Worm (Caenorhabditis elegans) whole organism, late embryonic: ENCODE results near the gene srr-9.

Experiments
- C08G9.2 ChIP-seq: sonication (generic microtip); optimal IDR thresholded peaks from 2 replicates; lab custom pipeline; 2016; ENCODE audit warnings: mild to moderate bottlenecking, missing genetic modification characterization, moderate library complexity, missing compliant biosample characterization
- F13H6.1 ChIP-seq: sonication (generic microtip); optimal IDR thresholded peaks from 2 replicates; lab custom pipeline; 2016; ENCODE audit warnings: missing genetic modification characterization, missing compliant biosample characterization
- K02D7.2 ChIP-seq: sonication (generic microtip); optimal IDR thresholded peaks from 2 replicates; lab custom pipeline; 2017; ENCODE audit warnings: mild to moderate bottlenecking, missing genetic modification characterization, missing compliant biosample characterization
- Y22D7AL.16 ChIP-seq: sonication (generic microtip); optimal IDR thresholded peaks from 2 replicates; lab custom pipeline; 2016; ENCODE audit warnings: missing genetic modification characterization, missing compliant biosample characterization
- ceh-14 ChIP-seq: sonication (generic microtip); optimal IDR thresholded peaks from 2 replicates; lab custom pipeline; 2016; ENCODE audit warnings: missing genotype, missing genetic modification characterization, missing compliant biosample characterization
- ceh-18 ChIP-seq: sonication (generic microtip); optimal IDR thresholded peaks from 2 replicates; lab custom pipeline; 2016; ENCODE audit warnings: missing genetic modification characterization, missing compliant biosample characterization
- ceh-2 ChIP-seq: sonication (generic microtip); optimal IDR thresholded peaks from 2 replicates; lab custom pipeline; 2016; ENCODE audit warnings: missing genotype, missing genetic modification characterization, missing compliant biosample characterization
- ceh-34 ChIP-seq: sonication (generic microtip); optimal IDR thresholded peaks from 2 replicates; lab custom pipeline; 2016; ENCODE audit warnings: mild to moderate bottlenecking, missing genetic modification characterization, missing compliant biosample characterization
- ceh-45 ChIP-seq: fragments of 200-800 bp; sonication (Bioruptor generic); IDR thresholded peaks from 2 replicates; pipeline ENCODE4 v1.3.6; 2022; ENCODE audit warnings: missing genetic modification reagents, missing genetic modification characterization, missing compliant biosample characterization
- che-1 ChIP-seq: sonication (generic microtip); optimal IDR thresholded peaks from 2 replicates; lab custom pipeline; 2016; ENCODE audit warnings: mild to moderate bottlenecking, missing genetic modification characterization, missing compliant biosample characterization
- dmd-4 ChIP-seq: sonication (generic microtip); optimal IDR thresholded peaks from 2 replicates; lab custom pipeline; 2016; ENCODE audit warnings: borderline replicate concordance, missing genetic modification characterization, missing compliant biosample characterization
- elt-2 ChIP-seq: sonication (generic microtip); optimal IDR thresholded peaks from 2 replicates; lab custom pipeline; 2016; ENCODE audit warnings: missing genetic modification reagents, missing genetic modification characterization, missing compliant biosample characterization
- elt-4 ChIP-seq: sonication (generic microtip); optimal IDR thresholded peaks from 2 replicates; lab custom pipeline; 2016; ENCODE audit warnings: missing genetic modification characterization, missing compliant biosample characterization
- ets-4 ChIP-seq: sonication (generic microtip); optimal IDR thresholded peaks from 2 replicates; lab custom pipeline; 2016; ENCODE audit warnings: missing genetic modification characterization, missing compliant biosample characterization
- eyg-1 ChIP-seq: sonication (generic microtip); optimal IDR thresholded peaks from 2 replicates; lab custom pipeline; 2016; ENCODE audit warnings: missing genotype, missing genetic modification characterization, missing compliant biosample characterization
- fax-1 ChIP-seq: sonication (generic microtip); optimal IDR thresholded peaks from 2 replicates; lab custom pipeline; 2016; ENCODE audit warnings: missing genotype, missing genetic modification characterization, missing compliant biosample characterization
- fkh-10 ChIP-seq: fragments of 150-350 bp; optimal IDR thresholded peaks from 2 replicates; lab custom pipeline; 2014; ENCODE audit warnings: missing biosample characterization, missing genetic modification reagents, missing genetic modification characterization
- gmeb-2 ChIP-seq: sonication (generic microtip); optimal IDR thresholded peaks from 2 replicates; lab custom pipeline; 2016; ENCODE audit warnings: missing genetic modification characterization, inconsistent platforms, missing compliant biosample characterization
- lim-6 ChIP-seq: sonication (generic microtip); optimal IDR thresholded peaks from 2 replicates; lab custom pipeline; 2016; ENCODE audit warnings: missing genetic modification characterization, missing compliant biosample characterization
- mec-3 ChIP-seq: sonication (generic microtip); optimal IDR thresholded peaks from 2 replicates; lab custom pipeline; 2016; ENCODE audit warnings: borderline replicate concordance, missing genetic modification characterization, missing compliant biosample characterization
- nfya-1 ChIP-seq: sonication (generic microtip); optimal IDR thresholded peaks from 2 replicates; lab custom pipeline; 2017; ENCODE audit warnings: missing genetic modification characterization, mild to moderate bottlenecking, missing compliant biosample characterization, antibody characterized with exemption, moderate library complexity
- nhr-11 ChIP-seq: fragments of 150-350 bp; optimal IDR thresholded peaks from 2 replicates; lab custom pipeline; 2014; ENCODE audit warnings: missing biosample characterization, missing genetic modification characterization
- nhr-232 ChIP-seq: sonication (generic microtip); optimal IDR thresholded peaks from 2 replicates; lab custom pipeline; 2016; ENCODE audit warnings: missing genetic modification characterization, missing compliant biosample characterization
- npax-4 ChIP-seq: sonication (generic microtip); optimal IDR thresholded peaks from 2 replicates; lab custom pipeline; 2016; ENCODE audit warnings: missing genetic modification characterization, missing compliant biosample characterization
- pag-3 ChIP-seq: sonication (generic microtip); optimal IDR thresholded peaks from 2 replicates; lab custom pipeline; 2016; ENCODE audit warnings: missing compliant biosample characterization, missing genetic modification characterization, borderline replicate concordance
- pat-9 ChIP-seq: fragments of 200-800 bp; sonication (Bioruptor generic); optimal IDR thresholded peaks from 2 replicates; lab custom pipeline; 2018; ENCODE audit warnings: mild to moderate bottlenecking, missing genetic modification characterization, moderate library complexity, missing compliant biosample characterization
- pha-2 ChIP-seq: sonication (generic microtip); optimal IDR thresholded peaks from 2 replicates; lab custom pipeline; 2017; ENCODE audit warnings: mild to moderate bottlenecking, missing genetic modification characterization, missing compliant biosample characterization
- pha-4 ChIP-seq: fragments of 150-350 bp; optimal IDR thresholded peaks from 2 replicates; lab custom pipeline; 2018; ENCODE audit warnings: missing biosample characterization, missing genetic modification reagents, missing genetic modification characterization
- pros-1 ChIP-seq: fragments of 150-350 bp; optimal IDR thresholded peaks from 2 replicates; lab custom pipeline; 2014; ENCODE audit warnings: missing biosample characterization, missing genetic modification reagents, missing genetic modification characterization
- rnt-1 ChIP-seq: sonication (generic microtip); optimal IDR thresholded peaks from 2 replicates; lab custom pipeline; 2016; ENCODE audit warnings: missing genetic modification characterization, missing compliant biosample characterization
- sox-2 ChIP-seq: fragments of 200-800 bp; sonication (Bioruptor generic); IDR thresholded peaks from 2 replicates; pipeline ENCODE4 v1.3.6; 2022; ENCODE audit warnings: missing genetic modification reagents, missing genetic modification characterization, missing compliant biosample characterization
- tbx-2 ChIP-seq: sonication (generic microtip); optimal IDR thresholded peaks from 2 replicates; lab custom pipeline; 2016; ENCODE audit warnings: missing genetic modification characterization, missing compliant biosample characterization
- unc-42 ChIP-seq: sonication (generic microtip); optimal IDR thresholded peaks from 2 replicates; lab custom pipeline; 2016; ENCODE audit warnings: missing genotype, missing genetic modification characterization, missing compliant biosample characterization
- unc-55 ChIP-seq: sonication (generic microtip); optimal IDR thresholded peaks from 2 replicates; lab custom pipeline; 2017; ENCODE audit warnings: missing biosample characterization, missing genetic modification reagents, missing genetic modification characterization
- ztf-16 ChIP-seq: sonication (generic microtip); optimal IDR thresholded peaks from 2 replicates; lab custom pipeline; 2017; ENCODE audit warnings: missing genetic modification characterization, missing compliant biosample characterization

The srr-9 gene

ce11 chrV:7781511-7781910 lies 43.7 kb downstream of the srr-9 start, which contains the start of gene cyp-32A1:
cyp-32A1 (plus strand) TSS chrV:7781811.
- TF ChIP-seq pag-3 (no peak), ceh-34 (tag; lab: Kevin White, UChicago) (no peak), tbx-2 (no peak), Y22D7AL.16 (tag; lab: Kevin White, UChicago) (no peak), ceh-18 (tag; lab: Kevin White, UChicago) (no peak), sox-2 (GFP tag; lab: Robert Waterston, UW) (no peak), unc-55 (no peak), lim-6 (tag; lab: Kevin White, UChicago) (no peak), pha-4 (no peak), eyg-1 (no peak), mec-3 (tag; lab: Kevin White, UChicago) (no peak), ets-4 (tag; lab: Kevin White, UChicago) (no peak), F13H6.1 (no peak), ceh-45 (GFP tag; lab: Robert Waterston, UW) (no peak), nhr-232 (no peak), ceh-2 (tag; lab: Kevin White, UChicago) (no peak), che-1 (tag; lab: Kevin White, UChicago) (no peak)

DNA sequence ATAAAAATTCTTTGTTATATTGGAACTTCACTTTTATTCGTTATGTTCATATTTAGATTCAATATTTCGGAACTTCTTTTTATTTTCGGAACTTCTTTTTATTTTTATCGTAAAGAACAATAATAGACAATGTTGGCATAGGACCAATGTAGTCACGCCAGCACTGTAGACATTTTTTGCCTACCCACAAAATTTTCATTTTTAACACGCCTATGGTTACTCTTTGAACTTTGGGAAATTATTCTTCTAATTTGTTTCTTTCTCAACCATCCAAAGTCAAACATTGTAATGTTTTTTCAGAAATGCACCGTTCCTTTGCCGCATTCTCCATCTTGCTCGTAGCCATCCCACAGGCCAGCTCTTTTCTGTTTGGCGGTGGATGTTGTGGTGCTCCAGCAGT lies 47.3 kb downstream of the srr-9 start, which contains the start of gene C26F1.1:
Gene C26F1.1, plus strand, starts transcription at position 301 of the 400 bp plus-strand sequence.
- no peak for TF ChIP-seq Y22D7AL.16 (tag; lab: Kevin White, UChicago)
- TF ChIP-seq ceh-14 (tag; lab: Kevin White, UChicago) = no peak
- TF ChIP-seq pat-9 (tag; lab: Kevin White, UChicago) = no peak
- TF ChIP-seq lim-6 (tag; lab: Kevin White, UChicago) = no peak
- TF ChIP-seq unc-55 = no peak
- TF ChIP-seq rnt-1 = no peak
- TF ChIP-seq gmeb-2 (tag; lab: Kevin White, UChicago) = no peak
- no peak for TF ChIP-seq dmd-4 (tag; lab: Kevin White, UChicago)
- no peak for TF ChIP-seq unc-42 (tag; lab: Kevin White, UChicago)
- no peak for TF ChIP-seq mec-3 (tag; lab: Kevin White, UChicago)
- TF ChIP-seq npax-4 (tag; lab: Kevin White, UChicago) = no peak
- TF ChIP-seq sox-2 (GFP tag; lab: Robert Waterston, UW) = no peak
- no peak for TF ChIP-seq fax-1 (tag; lab: Kevin White, UChicago)
- TF ChIP-seq ztf-16 (tag; lab: Kevin White, UChicago) = no peak
- TF ChIP-seq fkh-10 (GFP tag; lab: Kevin White, UChicago) = no peak
- no peak for TF ChIP-seq pros-1
- TF ChIP-seq elt-4 (tag; lab: Kevin White, UChicago) = no peak
- TF ChIP-seq, all 69 proteins: peak for 0

ce11 chrV:7785885-7786284 lies 48.1 kb downstream of the srr-9 start:
- TF ChIP-seq K02D7.2 (tag; lab: Kevin White, UChicago) = no peak
- TF ChIP-seq pha-2 (tag; lab: Kevin White, UChicago) = no peak
- no peak for TF ChIP-seq ceh-18 (tag; lab: Kevin White, UChicago)
- no peak for TF ChIP-seq C08G9.2 (tag; lab: Kevin White, UChicago)
- no peak for TF ChIP-seq rnt-1
- TF ChIP-seq nhr-11 (tag; lab: Kevin White, UChicago) = no peak
- TF ChIP-seq unc-42 (tag; lab: Kevin White, UChicago) = no peak
- TF ChIP-seq nfya-1 (tag; lab: Kevin White, UChicago) = no peak

- TF ChIP-seq rnt-1 (no peak), elt-2 (peak; percentile 92)
Observed at ce11 chrV:7786639-7787038, 48.8 kb downstream of the srr-9 start.
